Worm (Caenorhabditis elegans) whole organism, early embryonic: Measurements from ENCODE around the gene srz-1.

Experiments used
- B0310.2 ChIP-seq: sonication (generic microtip); optimal IDR thresholded peaks from 2 replicates; lab custom pipeline; 2016; ENCODE audit warnings: mild to moderate bottlenecking, missing genetic modification characterization, missing compliant biosample characterization
- F13C5.2 ChIP-seq: sonication (generic microtip); optimal IDR thresholded peaks from 2 replicates; lab custom pipeline; 2017; ENCODE audit warnings: mild to moderate bottlenecking, missing genetic modification characterization, inconsistent platforms, missing compliant biosample characterization
- aly-1 ChIP-seq: sonication (generic microtip); optimal IDR thresholded peaks from 2 replicates; lab custom pipeline; 2016; ENCODE audit warnings: missing genetic modification characterization, missing compliant biosample characterization
- ama-1 ChIP-seq: fragments of 150-350 bp; optimal IDR thresholded peaks from 2 replicates; lab custom pipeline; 2014
- ceh-13 ChIP-seq: fragments of 200-800 bp; sonication (Bioruptor generic); optimal IDR thresholded peaks from 2 replicates; lab custom pipeline; 2018; ENCODE audit warnings: mild to moderate bottlenecking, missing genetic modification characterization, missing compliant biosample characterization
- ceh-36 ChIP-seq: sonication (generic microtip); optimal IDR thresholded peaks from 2 replicates; lab custom pipeline; 2016; ENCODE audit warnings: missing genetic modification characterization, inconsistent platforms, missing compliant biosample characterization
- ets-7 ChIP-seq: sonication (generic microtip); optimal IDR thresholded peaks from 2 replicates; lab custom pipeline; 2016; ENCODE audit warnings: missing genotype, missing genetic modification characterization, missing compliant biosample characterization
- flt-1 ChIP-seq: fragments of 200-800 bp; sonication (Bioruptor generic); IDR thresholded peaks from 2 replicates; pipeline ENCODE4 v1.3.6; 2022; ENCODE audit warnings: missing genetic modification characterization, missing compliant biosample characterization
- hmbx-1 ChIP-seq: sonication (generic microtip); optimal IDR thresholded peaks from 2 replicates; lab custom pipeline; 2016; ENCODE audit warnings: mild to moderate bottlenecking, missing genetic modification characterization, missing compliant biosample characterization
- hmg-4 ChIP-seq: fragments of 200-800 bp; sonication (Bioruptor generic); optimal IDR thresholded peaks from 2 replicates; lab custom pipeline; 2018; ENCODE audit warnings: mild to moderate bottlenecking, missing genetic modification characterization, missing compliant biosample characterization
- hnd-1 ChIP-seq: sonication (generic microtip); optimal IDR thresholded peaks from 2 replicates; lab custom pipeline; 2016; ENCODE audit warnings: missing genetic modification characterization, missing compliant biosample characterization
- pes-1 ChIP-seq: fragments of 200-800 bp; sonication (Bioruptor generic); IDR thresholded peaks from 2 replicates; pipeline ENCODE4 v1.3.6; 2022; ENCODE audit warnings: missing genetic modification reagents, missing genetic modification characterization, missing compliant biosample characterization
- scrt-1 ChIP-seq: fragments of 200-800 bp; sonication (Bioruptor generic); IDR thresholded peaks from 2 replicates; pipeline ENCODE4 v1.3.6; 2022; ENCODE audit warnings: missing genetic modification characterization, missing compliant biosample characterization
- sea-1 ChIP-seq: fragments of 200-800 bp; sonication (Bioruptor generic); conservative IDR thresholded peaks from 2 replicates; pipeline ENCODE4 v1.3.6; 2022; ENCODE audit warnings: missing genetic modification characterization, missing compliant biosample characterization
- tbx-11 ChIP-seq: fragments of 200-800 bp; sonication (Bioruptor generic); IDR thresholded peaks from 2 replicates; pipeline ENCODE4 v1.3.6; 2022; ENCODE audit warnings: missing genetic modification characterization, missing compliant biosample characterization
- tbx-37 ChIP-seq: fragments of 200-800 bp; sonication (Bioruptor generic); conservative IDR thresholded peaks from 2 replicates; pipeline ENCODE4 v1.3.6; 2022; ENCODE audit warnings: missing genetic modification reagents, missing genetic modification characterization, missing compliant biosample characterization
- tra-4 ChIP-seq: sonication (generic microtip); optimal IDR thresholded peaks from 2 replicates; lab custom pipeline; 2017; ENCODE audit warnings: missing genetic modification characterization, missing compliant biosample characterization

The srz-1 gene

ce11 chrV:16682886-16683285 lies 7.2 kb downstream of the srz-1 start, which contains the start of gene srw-36:
srw-36 (plus strand) TSS chrV:16683186.
- no peak for TF ChIP-seq flt-1 (GFP tag; lab: Robert Waterston, UW)
- TF ChIP-seq tra-4: no peak
- no peak for TF ChIP-seq B0310.2 (tag; lab: Kevin White, UChicago)
- no peak for TF ChIP-seq ceh-36 (tag; lab: Kevin White, UChicago)
- no peak for TF ChIP-seq sea-1 (GFP tag; lab: Robert Waterston, UW)
- TF ChIP-seq ceh-13: no peak
- TF ChIP-seq F13C5.2 (tag; lab: Kevin White, UChicago): no peak
- TF ChIP-seq hnd-1 (tag; lab: Kevin White, UChicago): no peak
- no peak for TF ChIP-seq ama-1
- TF ChIP-seq pes-1 (GFP tag; lab: Robert Waterston, UW): no peak
- no peak for TF ChIP-seq hmg-4
- TF ChIP-seq hmbx-1 (tag; lab: Kevin White, UChicago): no peak
- TF ChIP-seq aly-1 (tag; lab: Kevin White, UChicago): no peak
- no peak for TF ChIP-seq ets-7
- TF ChIP-seq scrt-1 (GFP tag; lab: Robert Waterston, UW): no peak
- TF ChIP-seq tbx-37 (GFP tag; lab: Robert Waterston, UW): no peak
- no peak for TF ChIP-seq tbx-11 (GFP tag; lab: Robert Waterston, UW)

DNA sequence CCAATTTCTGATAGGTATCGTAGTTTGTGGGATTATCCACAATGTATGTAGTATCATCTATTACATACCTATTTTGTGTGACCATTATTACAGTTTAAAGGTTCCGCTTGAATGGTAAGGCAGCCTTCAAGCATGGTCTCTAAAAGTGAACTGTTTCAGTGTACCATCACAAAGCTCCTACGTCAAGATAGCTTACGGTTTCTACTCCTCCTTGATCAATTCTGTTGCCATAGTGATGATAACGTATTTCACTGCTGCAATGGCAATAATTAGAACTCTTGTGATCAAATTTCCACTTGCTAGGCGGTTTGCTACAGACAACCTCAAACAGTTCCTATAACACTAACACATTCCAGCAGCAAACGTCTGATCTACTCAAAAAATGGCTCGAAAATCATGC lies 7.7 kb downstream of the srz-1 start:
- TF ChIP-seq ets-7 (no peak), flt-1 (GFP tag; lab: Robert Waterston, UW) (no peak), B0310.2 (tag; lab: Kevin White, UChicago) (no peak), hmbx-1 (tag; lab: Kevin White, UChicago) (no peak), F13C5.2 (tag; lab: Kevin White, UChicago) (no peak), ceh-36 (tag; lab: Kevin White, UChicago) (no peak), hnd-1 (tag; lab: Kevin White, UChicago) (no peak)

- no peak for TF ChIP-seq ama-1
- no peak for TF ChIP-seq aly-1 (tag; lab: Kevin White, UChicago)
- TF ChIP-seq F13C5.2 (tag; lab: Kevin White, UChicago): no peak
- no peak for TF ChIP-seq sea-1 (GFP tag; lab: Robert Waterston, UW)
- no peak for TF ChIP-seq B0310.2 (tag; lab: Kevin White, UChicago)
- no peak for TF ChIP-seq hnd-1 (tag; lab: Kevin White, UChicago)
- no peak for TF ChIP-seq tbx-37 (GFP tag; lab: Robert Waterston, UW)
- TF ChIP-seq ceh-36 (tag; lab: Kevin White, UChicago): no peak
- no peak for TF ChIP-seq ets-7
- no peak for TF ChIP-seq tbx-11 (GFP tag; lab: Robert Waterston, UW)
These were observed 10.1 kb downstream of the srz-1 start, which contains the start of gene srw-43 for ce11 chrV:16685725-16686124. srw-43 (plus strand) TSS chrV:16686025.

- TF ChIP-seq hnd-1 (tag; lab: Kevin White, UChicago) (no peak), ama-1 (no peak), ceh-13 (no peak), pes-1 (GFP tag; lab: Robert Waterston, UW) (no peak), flt-1 (GFP tag; lab: Robert Waterston, UW) (no peak), ceh-36 (tag; lab: Kevin White, UChicago) (no peak), hmbx-1 (tag; lab: Kevin White, UChicago) (no peak), aly-1 (tag; lab: Kevin White, UChicago) (no peak), tbx-37 (GFP tag; lab: Robert Waterston, UW) (no peak), scrt-1 (GFP tag; lab: Robert Waterston, UW) (no peak), B0310.2 (tag; lab: Kevin White, UChicago) (no peak), sea-1 (GFP tag; lab: Robert Waterston, UW) (no peak), ets-7 (no peak), F13C5.2 (tag; lab: Kevin White, UChicago) (no peak), hmg-4 (no peak), tbx-11 (GFP tag; lab: Robert Waterston, UW) (no peak), tra-4 (no peak)
These were observed 11.6 kb downstream of the srz-1 start, which contains the start of gene srz-102 for ce11 chrV:16687227-16687626. srz-102 (plus strand) TSS chrV:16687527.

DNA sequence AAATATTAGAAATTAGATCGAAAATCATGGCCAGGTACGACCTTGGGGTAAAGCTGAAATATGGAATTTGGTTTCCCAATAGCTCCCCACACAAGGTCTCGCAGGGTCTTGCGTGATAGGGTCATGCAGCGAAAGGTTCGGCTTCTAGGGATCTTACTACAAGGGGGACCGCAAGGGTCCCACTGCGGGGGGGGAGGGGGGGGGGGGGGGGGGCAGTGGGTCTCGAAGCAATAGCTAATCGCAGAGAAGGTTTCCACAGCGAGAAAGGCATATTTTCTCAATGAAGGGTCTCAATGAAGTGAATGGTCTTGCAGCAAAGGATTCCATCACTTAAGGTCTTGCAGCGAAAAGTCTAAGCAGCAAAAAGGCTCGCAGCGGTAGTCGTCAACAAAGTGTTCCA lies 17.3 kb downstream of the srz-1 start:
- TF ChIP-seq aly-1 (tag; lab: Kevin White, UChicago): no peak
- no peak for TF ChIP-seq ceh-36 (tag; lab: Kevin White, UChicago)
- TF ChIP-seq pes-1 (GFP tag; lab: Robert Waterston, UW): no peak

- TF ChIP-seq flt-1 (GFP tag; lab: Robert Waterston, UW) (no peak), ceh-36 (tag; lab: Kevin White, UChicago) (no peak), sea-1 (GFP tag; lab: Robert Waterston, UW) (no peak), ceh-13 (no peak), tra-4 (no peak), tbx-11 (GFP tag; lab: Robert Waterston, UW) (no peak), B0310.2 (tag; lab: Kevin White, UChicago) (no peak), hmbx-1 (tag; lab: Kevin White, UChicago) (no peak), hnd-1 (tag; lab: Kevin White, UChicago) (no peak), tbx-37 (GFP tag; lab: Robert Waterston, UW) (no peak), aly-1 (tag; lab: Kevin White, UChicago) (no peak), scrt-1 (GFP tag; lab: Robert Waterston, UW) (no peak), F13C5.2 (tag; lab: Kevin White, UChicago) (no peak), ets-7 (no peak), hmg-4 (no peak), ama-1 (no peak), pes-1 (GFP tag; lab: Robert Waterston, UW) (no peak)
These were observed 18.1 kb downstream of the srz-1 start, which contains the start of gene srw-42 for ce11 chrV:16693732-16694131. srw-42 (minus strand) TSS chrV:16693832.

- no peak for TF ChIP-seq hnd-1 (tag; lab: Kevin White, UChicago)
- TF ChIP-seq tbx-37 (GFP tag; lab: Robert Waterston, UW): no peak
- TF ChIP-seq F13C5.2 (tag; lab: Kevin White, UChicago): no peak
- TF ChIP-seq scrt-1 (GFP tag; lab: Robert Waterston, UW): no peak
- no peak for TF ChIP-seq pes-1 (GFP tag; lab: Robert Waterston, UW)
- no peak for TF ChIP-seq flt-1 (GFP tag; lab: Robert Waterston, UW)
- TF ChIP-seq aly-1 (tag; lab: Kevin White, UChicago): no peak
- TF ChIP-seq sea-1 (GFP tag; lab: Robert Waterston, UW): no peak
- no peak for TF ChIP-seq ets-7
- no peak for TF ChIP-seq ceh-13
- TF ChIP-seq tbx-11 (GFP tag; lab: Robert Waterston, UW): no peak
These were observed 18.9 kb downstream of the srz-1 start, which contains the start of gene srz-101 for ce11 chrV:16694538-16694937. srz-101 (plus strand) TSS chrV:16694838.
